Fruit fly (Drosophila melanogaster): ENCODE results near the gene CG14965.

CG14965 gene

dm6 chr3L:3222643-3223389 lies 30.5 kb upstream of the CG14965 start, which contains the start of the genes RpL28 and eIF1 (continued):
- TF ChIP-seq fd85E (GFP tag; optimal IDR thresholded peaks at IDR 0.05), result peak; percentile 31
- TF ChIP-seq salr (GFP tag; optimal IDR thresholded peaks at IDR 0.05), result peak; percentile 65 to 91
- peak; percentile 29 for TF ChIP-seq Sox102F (GFP tag; optimal IDR thresholded peaks at IDR 0.05)
- peak; percentile 79 for TF ChIP-seq CG3032 (tag; optimal IDR thresholded peaks at IDR 0.05)
- peak; percentile 86 for TF ChIP-seq topi (GFP tag; optimal IDR thresholded peaks at IDR 0.05)
- peak; percentile 79 for TF ChIP-seq CG6792 (GFP tag; optimal IDR thresholded peaks at IDR 0.05)
- peak; percentile 78 for TF ChIP-seq CG8632 (GFP tag; optimal IDR thresholded peaks at IDR 0.05)
- TF ChIP-seq svp (GFP tag), result no peak
- TF ChIP-seq Eip78C (GFP tag), result peak; percentile 96

DNA sequence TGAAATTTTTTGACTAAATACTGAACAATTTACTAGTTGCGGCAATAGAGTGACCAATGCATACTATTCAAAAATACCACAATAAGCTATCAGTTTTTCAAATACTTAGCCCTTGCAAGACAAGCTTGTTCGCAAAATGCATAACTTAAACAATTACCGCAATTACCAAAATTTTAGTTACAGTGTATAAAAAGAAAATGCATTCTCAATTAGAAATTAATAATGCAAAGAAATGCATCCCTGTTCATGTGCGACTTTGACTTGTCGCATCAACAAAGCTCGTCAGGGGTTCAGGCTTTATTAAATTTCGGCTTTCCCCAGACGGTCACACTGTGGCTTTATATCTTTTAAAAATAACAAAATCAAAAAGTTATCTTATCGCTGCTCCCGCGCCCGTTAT lies 26.6 kb upstream of the CG14965 start, which contains the start of the genes hob and nSMase:
TSS of gene hob (minus strand) at position 62 of the 400 bp plus-strand sequence.
TSS of gene nSMase (plus strand) at position 298 of the 400 bp plus-strand sequence.
- no peak for TF ChIP-seq CG34406 (GFP tag; optimal IDR thresholded peaks at IDR 0.05)
- TF ChIP-seq svp (GFP tag), result peak; percentile 80
- no peak for TF ChIP-seq Ets96B (tag; optimal IDR thresholded peaks at IDR 0.05)
- no peak for TF ChIP-seq dsx (GFP tag; optimal IDR thresholded peaks at IDR 0.05; ENCODE audit: poor library complexity, severe bottlenecking)
- TF ChIP-seq Sox102F (GFP tag; optimal IDR thresholded peaks at IDR 0.05), result no peak

DNA sequence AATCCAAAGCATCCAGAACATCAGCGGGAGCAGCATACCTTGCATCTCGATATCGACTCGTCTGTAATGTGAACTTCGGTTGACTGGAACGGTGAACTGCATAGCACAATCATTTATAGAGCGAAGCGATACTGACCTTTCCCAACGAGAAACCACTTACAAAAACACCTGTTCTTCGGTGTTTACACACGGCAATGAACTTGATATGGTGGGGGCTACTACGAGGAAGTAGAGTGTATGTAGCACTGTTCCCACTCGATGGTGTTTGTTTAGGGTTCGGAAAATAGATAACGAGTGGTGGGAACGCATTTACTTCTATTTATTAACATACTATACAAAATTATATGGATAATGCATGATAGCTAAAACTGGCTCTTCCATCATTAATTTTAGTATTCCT lies 16.6 kb upstream of the CG14965 start, which contains the start of the genes CG32269 and CG32270:
TSS of gene CG32269 (minus strand) at position 91 of the 400 bp plus-strand sequence.
TSS of gene CG32270 (minus strand) at position 91 of the 400 bp plus-strand sequence.
- no peak for TF ChIP-seq Hr39 (GFP tag; optimal IDR thresholded peaks at IDR 0.05)
- no peak for TF ChIP-seq CG4318 (GFP tag; optimal IDR thresholded peaks at IDR 0.05)
- no peak for TF ChIP-seq CG6163 (GFP tag; IDR thresholded peaks at IDR 0.05)
- TF ChIP-seq Sox14 (GFP tag; optimal IDR thresholded peaks at IDR 0.05), result no peak
- TF ChIP-seq Hr38 (GFP tag; optimal IDR thresholded peaks at IDR 0.05), result no peak
- TF ChIP-seq CG8632 (GFP tag; optimal IDR thresholded peaks at IDR 0.05), result no peak
- no peak for TF ChIP-seq vri (GFP tag; optimal IDR thresholded peaks at IDR 0.05)
- no peak for TF ChIP-seq topi (GFP tag; optimal IDR thresholded peaks at IDR 0.05)
- no peak for TF ChIP-seq Hr4 (GFP tag; optimal IDR thresholded peaks at IDR 0.05)
- no peak for TF ChIP-seq Eip78C (GFP tag)
- no peak for TF ChIP-seq CG16779 (tag; optimal IDR thresholded peaks at IDR 0.05)
- TF ChIP-seq CG11294 (GFP tag; IDR thresholded peaks at IDR 0.05), result no peak
- no peak for TF ChIP-seq CG3032 (tag; optimal IDR thresholded peaks at IDR 0.05)
- TF ChIP-seq ss (GFP tag; optimal IDR thresholded peaks at IDR 0.05), result no peak
- TF ChIP-seq CG8119 (GFP tag; IDR thresholded peaks at IDR 0.05), result no peak
- no peak for TF ChIP-seq CG11762 (GFP tag; optimal IDR thresholded peaks at IDR 0.05; ENCODE audit: insufficient read depth)
- TF ChIP-seq CG32006 (GFP tag; optimal IDR thresholded peaks at IDR 0.05), result no peak
- TF ChIP-seq dsx (GFP tag; optimal IDR thresholded peaks at IDR 0.05; ENCODE audit: poor library complexity, severe bottlenecking), result no peak
- no peak for TF ChIP-seq Gug (GFP tag; IDR thresholded peaks at IDR 0.05)
- no peak for TF ChIP-seq Eip93F (GFP tag; optimal IDR thresholded peaks at IDR 0.05)

DNA sequence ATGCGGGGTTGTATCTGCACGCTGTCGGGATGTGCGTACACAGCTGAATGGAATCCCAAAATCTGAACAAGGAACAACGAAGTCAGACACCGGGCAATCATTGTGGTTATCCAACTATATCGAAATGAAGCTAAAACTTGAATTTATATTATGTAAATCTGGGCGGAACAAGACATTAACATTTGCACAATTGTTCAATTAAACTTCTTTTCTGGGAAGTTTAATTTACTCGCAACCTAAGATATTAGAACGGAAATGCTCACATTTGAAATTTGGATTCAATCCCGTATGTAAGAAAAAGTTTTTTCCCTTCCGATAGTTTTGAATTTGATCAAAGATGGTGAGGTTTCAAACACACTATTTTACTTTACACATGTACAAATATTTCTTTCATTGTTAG lies 14.0 kb upstream of the CG14965 start, which contains the start of gene CG33160:
TSS of gene CG33160 (minus strand) at position 101 of the 400 bp plus-strand sequence.
- TF ChIP-seq fd59A (GFP tag; optimal IDR thresholded peaks at IDR 0.05), result no peak
- no peak for TF ChIP-seq pdm3 (GFP tag; optimal IDR thresholded peaks at IDR 0.05)
- no peak for TF ChIP-seq fd85E (GFP tag; optimal IDR thresholded peaks at IDR 0.05)
- no peak for TF ChIP-seq CG32006 (GFP tag; optimal IDR thresholded peaks at IDR 0.05)
- TF ChIP-seq Ets21C (GFP tag; optimal IDR thresholded peaks at IDR 0.05), result no peak
- TF ChIP-seq CG4318 (GFP tag; optimal IDR thresholded peaks at IDR 0.05), result no peak
- TF ChIP-seq Hr4 (GFP tag; optimal IDR thresholded peaks at IDR 0.05), result no peak
- no peak for TF ChIP-seq CG7368 (GFP tag; optimal IDR thresholded peaks at IDR 0.05)
- TF ChIP-seq CG31627 (GFP tag; optimal IDR thresholded peaks at IDR 0.05), result no peak
- no peak for TF ChIP-seq Hr39 (GFP tag; optimal IDR thresholded peaks at IDR 0.05)
- no peak for TF ChIP-seq CG11294 (GFP tag; IDR thresholded peaks at IDR 0.05)
- no peak for TF ChIP-seq CG6276 (GFP tag; optimal IDR thresholded peaks at IDR 0.05)
- no peak for TF ChIP-seq esn (GFP tag; optimal IDR thresholded peaks at IDR 0.05)
- no peak for TF ChIP-seq Smox (GFP tag; optimal IDR thresholded peaks at IDR 0.05)
- no peak for TF ChIP-seq cyc (GFP tag; optimal IDR thresholded peaks at IDR 0.05)
- TF ChIP-seq Sox102F (GFP tag; optimal IDR thresholded peaks at IDR 0.05), result no peak
- no peak for TF ChIP-seq CG10631 (GFP tag; optimal IDR thresholded peaks at IDR 0.05)
- no peak for TF ChIP-seq Hr38 (GFP tag; optimal IDR thresholded peaks at IDR 0.05)
- no peak for TF ChIP-seq CG10669 (GFP tag; optimal IDR thresholded peaks at IDR 0.05)

Data from whole organism, prepupa.